Fruit fly (Drosophila melanogaster) whole organism, embryonic: ENCODE data around the gene melt.

Source experiments
- CG18476 ChIP-seq: fragments of 200-800 bp; sonication (Bioruptor generic); optimal IDR thresholded peaks from 2 replicates; lab custom pipeline; 2016; ENCODE audit warnings: missing biosample characterization, mild to moderate bottlenecking, missing genetic modification characterization
- CG34376 ChIP-seq: fragments of 200-800 bp; sonication (Bioruptor generic); optimal IDR thresholded peaks from 2 replicates; lab custom pipeline; 2018; ENCODE audit warnings: missing biosample characterization, mild to moderate bottlenecking, missing genetic modification characterization
- CG3838 ChIP-seq: fragments of 200-800 bp; sonication (Bioruptor generic); optimal IDR thresholded peaks from 3 replicates; lab custom pipeline; 2016; ENCODE audit warnings: missing biosample characterization, missing genetic modification characterization
- CG6813 ChIP-seq: fragments of 200-800 bp; sonication (Bioruptor generic); optimal IDR thresholded peaks from 2 replicates; lab custom pipeline; 2017; ENCODE audit warnings: missing biosample characterization, missing genetic modification characterization, mild to moderate bottlenecking, moderate library complexity, missing genetic modification reagents
- CG9727 ChIP-seq: fragments of 200-800 bp; sonication (Bioruptor generic); optimal IDR thresholded peaks from 3 replicates; lab custom pipeline; 2017; ENCODE audit warnings: missing biosample characterization, mild to moderate bottlenecking, missing genetic modification characterization
- CG9932 ChIP-seq: fragments of 200-800 bp; sonication (Bioruptor generic); IDR thresholded peaks from 2 replicates; pipeline ENCODE4 v1.3.6; 2022; ENCODE audit warnings: missing biosample characterization, missing genetic modification characterization
- fd102C ChIP-seq: fragments of 200-800 bp; sonication (Bioruptor generic); optimal IDR thresholded peaks from 2 replicates; lab custom pipeline; 2018; ENCODE audit warnings: missing biosample characterization, mild to moderate bottlenecking, missing genetic modification characterization, moderate library complexity
- fru ChIP-seq: fragments of >200 bp; optimal IDR thresholded peaks from 2 replicates; lab custom pipeline; 2017
- oc ChIP-seq: fragments of 200-800 bp; sonication (Bioruptor generic); optimal IDR thresholded peaks from 2 replicates; lab custom pipeline; 2018; ENCODE audit warnings: missing biosample characterization, mild to moderate bottlenecking, missing genetic modification characterization, moderate library complexity
- vnd ChIP-seq: fragments of 200-800 bp; sonication (Bioruptor generic); IDR thresholded peaks from 3 replicates; pipeline ENCODE4 v1.3.6; 2022; ENCODE audit warnings: missing biosample characterization, missing genetic modification characterization; ENCODE audit not compliant: partially characterized antibody

- TF ChIP-seq CG18476 (GFP tag; lab: Kevin White, UChicago), result no peak
- TF ChIP-seq fd102C (GFP tag; lab: Kevin White, UChicago), result no peak
- TF ChIP-seq CG34376 (GFP tag; lab: Kevin White, UChicago), result peak; percentile 41
- no peak for TF ChIP-seq CG3838 (GFP tag; lab: Kevin White, UChicago)
- no peak for TF ChIP-seq CG9727 (GFP tag; lab: Kevin White, UChicago)
- no peak for TF ChIP-seq CG9932 (GFP tag; lab: Robert Waterston, UW)
- TF ChIP-seq vnd (GFP tag; lab: Robert Waterston, UW), result no peak
- no peak for TF ChIP-seq fru
- TF ChIP-seq CG6813 (GFP tag; lab: Kevin White, UChicago), result no peak
- TF ChIP-seq oc (tag; lab: Kevin White, UChicago), result no peak
These were observed 1.7 kb upstream of the melt start for dm6 chr3L:7132593-7132992.
